Fruit fly (Drosophila melanogaster) whole organism, embryonic: ENCODE data around the gene Cyp12a4.
A peak's percentile ranks its signal among the peaks of the same experiment; 100 is the strongest.

Source experiments
- ATbp ChIP-seq: fragments of 200-800 bp; sonication (Bioruptor generic); optimal IDR thresholded peaks from 2 replicates; lab custom pipeline; 2017; ENCODE audit warnings: missing biosample characterization, mild to moderate bottlenecking, missing genetic modification characterization, missing genetic modification reagents
- Ada2b ChIP-seq: fragments of 200-800 bp; sonication (Bioruptor generic); IDR thresholded peaks from 2 replicates; pipeline ENCODE4 v1.3.6; 2022; ENCODE audit warnings: missing biosample characterization, missing genetic modification characterization
- Asciz ChIP-seq: fragments of 200-800 bp; sonication (Bioruptor generic); optimal IDR thresholded peaks from 2 replicates; lab custom pipeline; 2017; ENCODE audit warnings: missing biosample characterization, mild to moderate bottlenecking, missing genetic modification characterization, missing genetic modification reagents
- B-H1 ChIP-seq: fragments of 200-800 bp; sonication (Bioruptor generic); IDR thresholded peaks from 3 replicates; pipeline ENCODE4 v1.3.6; 2022; ENCODE audit warnings: missing biosample characterization, missing genetic modification characterization
- C15 ChIP-seq: fragments of 200-800 bp; sonication (Bioruptor generic); IDR thresholded peaks from 3 replicates; pipeline ENCODE4 v1.3.6; 2022; ENCODE audit warnings: missing biosample characterization, missing genetic modification characterization
- CG10267 ChIP-seq: fragments of 200-800 bp; sonication (Bioruptor generic); optimal IDR thresholded peaks from 2 replicates; lab custom pipeline; 2018; ENCODE audit warnings: missing biosample characterization, mild to moderate bottlenecking, missing genetic modification characterization, moderate library complexity
- CG10431 ChIP-seq: fragments of 200-800 bp; sonication (Bioruptor generic); optimal IDR thresholded peaks from 3 replicates; lab custom pipeline; 2018; ENCODE audit warnings: missing biosample characterization, mild to moderate bottlenecking, missing genetic modification characterization
- CG11247 ChIP-seq: fragments of 200-800 bp; sonication (Bioruptor generic); IDR thresholded peaks from 2 replicates; pipeline ENCODE4 v1.3.6; 2022; ENCODE audit warnings: missing biosample characterization, missing genetic modification characterization
- CG11696 ChIP-seq: fragments of 200-800 bp; sonication (Bioruptor generic); IDR thresholded peaks from 2 replicates; pipeline ENCODE4 v1.3.6; 2022; ENCODE audit warnings: missing biosample characterization, missing genetic modification characterization
- CG12104 ChIP-seq: fragments of 200-800 bp; sonication (Bioruptor generic); optimal IDR thresholded peaks from 3 replicates; lab custom pipeline; 2016; ENCODE audit warnings: missing biosample characterization, missing genetic modification characterization
- CG12219 ChIP-seq: fragments of 200-800 bp; sonication (Bioruptor generic); optimal IDR thresholded peaks from 3 replicates; lab custom pipeline; 2018; ENCODE audit warnings: missing biosample characterization, mild to moderate bottlenecking, missing genetic modification characterization
- CG13624 ChIP-seq: fragments of 200-800 bp; sonication (Bioruptor generic); optimal IDR thresholded peaks from 2 replicates; lab custom pipeline; 2016; ENCODE audit warnings: missing biosample characterization, missing genetic modification characterization
- CG13894 ChIP-seq: fragments of 200-800 bp; sonication (Bioruptor generic); optimal IDR thresholded peaks from 3 replicates; lab custom pipeline; 2018; ENCODE audit warnings: missing biosample characterization, mild to moderate bottlenecking, missing genetic modification characterization, moderate library complexity
- CG18011 ChIP-seq: fragments of 200-800 bp; sonication (Bioruptor generic); optimal IDR thresholded peaks from 2 replicates; lab custom pipeline; 2017; ENCODE audit warnings: missing biosample characterization, missing genetic modification characterization, mild to moderate bottlenecking, moderate library complexity, missing genotype
- CG18764 ChIP-seq: fragments of 200-800 bp; sonication (Bioruptor generic); optimal IDR thresholded peaks from 3 replicates; lab custom pipeline; 2016; ENCODE audit warnings: missing biosample characterization, missing genetic modification characterization
- CG31441 ChIP-seq: fragments of 200-800 bp; sonication (Bioruptor generic); IDR thresholded peaks from 2 replicates; pipeline ENCODE4 v1.3.6; 2022; ENCODE audit warnings: missing biosample characterization, missing genetic modification characterization
- CG3163 ChIP-seq: fragments of 200-800 bp; sonication (Bioruptor generic); optimal IDR thresholded peaks from 3 replicates; lab custom pipeline; 2016; ENCODE audit warnings: missing biosample characterization, missing genetic modification characterization
- CG34422 ChIP-seq: fragments of 200-800 bp; sonication (Bioruptor generic); IDR thresholded peaks from 3 replicates; pipeline ENCODE4 v1.3.6; 2022; ENCODE audit warnings: missing biosample characterization, missing genetic modification characterization
- CG3726 ChIP-seq: fragments of 200-800 bp; sonication (Bioruptor generic); IDR thresholded peaks from 3 replicates; pipeline ENCODE4, ENCODE4 v1.3.6; 2022; ENCODE audit warnings: missing biosample characterization, missing genetic modification characterization
- CG4404 ChIP-seq: fragments of 200-800 bp; sonication (Bioruptor generic); IDR thresholded peaks from 2 replicates; pipeline ENCODE4 v1.3.6; 2022; ENCODE audit warnings: missing biosample characterization, missing genetic modification characterization
- CG4707 ChIP-seq: fragments of 200-800 bp; sonication (Bioruptor generic); optimal IDR thresholded peaks from 2 replicates; lab custom pipeline; 2018; ENCODE audit warnings: missing biosample characterization, mild to moderate bottlenecking, missing genetic modification characterization, moderate library complexity
- CG6175 ChIP-seq: fragments of 200-800 bp; sonication (Bioruptor generic); IDR thresholded peaks from 3 replicates; pipeline ENCODE4 v1.3.6; 2022; ENCODE audit warnings: missing biosample characterization, missing genetic modification characterization
- CG7271 ChIP-seq: fragments of 200-800 bp; sonication (Bioruptor generic); optimal IDR thresholded peaks from 2 replicates; lab custom pipeline; 2018; ENCODE audit warnings: missing biosample characterization, mild to moderate bottlenecking, missing genetic modification characterization, moderate library complexity
- CG8089 ChIP-seq: fragments of 200-800 bp; sonication (Bioruptor generic); optimal IDR thresholded peaks from 3 replicates; lab custom pipeline; 2016; ENCODE audit warnings: missing biosample characterization, missing genetic modification characterization
- CG9817 ChIP-seq: fragments of 200-800 bp; sonication (Bioruptor generic); optimal IDR thresholded peaks from 2 replicates; lab custom pipeline; 2018; ENCODE audit warnings: missing biosample characterization, mild to moderate bottlenecking, missing genetic modification characterization, moderate library complexity
- CG9876 ChIP-seq: fragments of 200-800 bp; sonication (Bioruptor generic); optimal IDR thresholded peaks from 2 replicates; lab custom pipeline; 2016; ENCODE audit warnings: missing biosample characterization, missing genetic modification characterization
- Chrac-16 ChIP-seq: fragments of 200-800 bp; sonication (Bioruptor generic); optimal IDR thresholded peaks from 3 replicates; lab custom pipeline; 2016; ENCODE audit warnings: missing biosample characterization, missing genetic modification characterization
- CrebB ChIP-seq: fragments of 200-800 bp; sonication (Bioruptor generic); optimal IDR thresholded peaks from 3 replicates; lab custom pipeline; 2018; ENCODE audit warnings: missing biosample characterization, mild to moderate bottlenecking, missing genetic modification characterization
- Dek ChIP-seq: fragments of 200-800 bp; sonication (Bioruptor generic); optimal IDR thresholded peaks from 3 replicates; lab custom pipeline; 2019; ENCODE audit warnings: missing biosample characterization, mild to moderate bottlenecking, missing genetic modification characterization, moderate library complexity
- Gug ChIP-seq: fragments of 200-800 bp; sonication (Bioruptor generic); IDR thresholded peaks from 4 replicates; pipeline ENCODE4 v1.3.6; 2022; ENCODE audit warnings: missing biosample characterization, missing genetic modification characterization
- H15 ChIP-seq: fragments of 200-800 bp; sonication (Bioruptor generic); IDR thresholded peaks from 3 replicates; pipeline ENCODE4 v1.3.6; 2022; ENCODE audit warnings: missing biosample characterization, missing genetic modification characterization
- Hsf ChIP-seq: fragments of 200-800 bp; sonication (Bioruptor generic); optimal IDR thresholded peaks from 3 replicates; lab custom pipeline; 2016; ENCODE audit warnings: missing biosample characterization, missing genetic modification characterization
- Kr ChIP-seq: fragments of 200-800 bp; sonication (Bioruptor generic); optimal IDR thresholded peaks from 2 replicates; lab custom pipeline; 2017; ENCODE audit warnings: missing biosample characterization, mild to moderate bottlenecking, missing genetic modification characterization
- Neu2 ChIP-seq: fragments of 200-800 bp; sonication (Bioruptor generic); optimal IDR thresholded peaks from 3 replicates; lab custom pipeline; 2016; ENCODE audit warnings: missing biosample characterization, missing genetic modification characterization, borderline replicate concordance
- Ptx1 ChIP-seq: fragments of 200-800 bp; sonication (Bioruptor generic); IDR thresholded peaks from 2 replicates; pipeline ENCODE4 v1.3.6; 2022; ENCODE audit warnings: missing biosample characterization, missing genetic modification characterization
- Ravus ChIP-seq: fragments of 200-800 bp; sonication (Bioruptor generic); IDR thresholded peaks from 2 replicates; pipeline ENCODE4 v1.3.6; 2022; ENCODE audit warnings: missing biosample characterization, missing genetic modification characterization
- ab ChIP-seq: fragments of 200-800 bp; sonication (Bioruptor generic); optimal IDR thresholded peaks from 2 replicates; lab custom pipeline; 2016; ENCODE audit warnings: missing biosample characterization, missing genetic modification characterization
- ase ChIP-seq: fragments of 200-800 bp; sonication (Bioruptor generic); IDR thresholded peaks from 3 replicates; pipeline ENCODE4 v1.3.6; 2022; ENCODE audit warnings: missing biosample characterization, missing genetic modification characterization
- dmrt99B ChIP-seq: fragments of 200-800 bp; sonication (Bioruptor generic); optimal IDR thresholded peaks from 2 replicates; lab custom pipeline; 2018; ENCODE audit warnings: missing biosample characterization, mild to moderate bottlenecking, missing genetic modification characterization, moderate library complexity
- gfzf ChIP-seq: fragments of 200-800 bp; sonication (Bioruptor generic); optimal IDR thresholded peaks from 2 replicates; lab custom pipeline; 2016; ENCODE audit warnings: missing biosample characterization, mild to moderate bottlenecking, missing genetic modification characterization, moderate library complexity
- grn ChIP-seq: fragments of 200-800 bp; sonication (Bioruptor generic); optimal IDR thresholded peaks from 3 replicates; lab custom pipeline; 2017; ENCODE audit warnings: missing biosample characterization, missing genetic modification characterization
- gt ChIP-seq: fragments of 200-800 bp; sonication (Bioruptor generic); IDR thresholded peaks from 2 replicates; pipeline ENCODE4 v1.3.6; 2022; ENCODE audit warnings: missing biosample characterization, missing genetic modification characterization
- h ChIP-seq: fragments of >200 bp; optimal IDR thresholded peaks from 2 replicates; lab custom pipeline; 2017
- kay ChIP-seq: fragments of 200-800 bp; sonication (Bioruptor generic); optimal IDR thresholded peaks from 2 replicates; lab custom pipeline; 2016; ENCODE audit warnings: missing biosample characterization, missing genetic modification characterization
- knrl ChIP-seq: fragments of 200-800 bp; sonication (Bioruptor generic); IDR thresholded peaks from 3 replicates; pipeline ENCODE4 v1.3.6; 2022; ENCODE audit warnings: missing biosample characterization, missing genetic modification characterization; ENCODE audit not compliant: partially characterized antibody
- lmd ChIP-seq: fragments of 200-800 bp; sonication (Bioruptor generic); IDR thresholded peaks from 2 replicates; pipeline ENCODE4 v1.3.6; 2022; ENCODE audit warnings: missing biosample characterization, missing genetic modification characterization
- pum ChIP-seq: fragments of 200-800 bp; sonication (Bioruptor generic); optimal IDR thresholded peaks from 2 replicates; lab custom pipeline; 2016; ENCODE audit warnings: missing biosample characterization, missing genetic modification characterization
- sd ChIP-seq: fragments of 200-800 bp; sonication (Bioruptor generic); optimal IDR thresholded peaks from 3 replicates; lab custom pipeline; 2018; ENCODE audit warnings: missing biosample characterization, mild to moderate bottlenecking, missing genetic modification characterization, moderate library complexity
- sens ChIP-seq: fragments of 200-800 bp; sonication (Bioruptor generic); peaks from one replicate; lab custom pipeline; 2016; ENCODE audit warnings: missing biosample characterization, missing genetic modification characterization
- sna ChIP-seq: fragments of 200-800 bp; sonication (Bioruptor generic); IDR thresholded peaks from 2 replicates; pipeline ENCODE4 v1.3.6; 2022; ENCODE audit warnings: missing biosample characterization, missing genetic modification characterization; ENCODE audit not compliant: partially characterized antibody
- tgo ChIP-seq: fragments of 200-800 bp; sonication (Bioruptor generic); IDR thresholded peaks from 3 replicates; pipeline ENCODE4 v1.3.6; 2022; ENCODE audit warnings: missing biosample characterization, missing genetic modification characterization
- trem ChIP-seq: fragments of 200-800 bp; optimal IDR thresholded peaks from 3 replicates; lab custom pipeline; 2019; ENCODE audit warnings: missing biosample characterization, mild to moderate bottlenecking, missing genetic modification characterization, moderate library complexity
- zen2 ChIP-seq: fragments of 200-800 bp; sonication (Bioruptor generic); IDR thresholded peaks from 3 replicates; pipeline ENCODE4 v1.3.6; 2022; ENCODE audit warnings: missing biosample characterization, missing genetic modification characterization; ENCODE audit not compliant: partially characterized antibody

Gene Cyp12a4

dm6 chr3R:19094039-19094438 is 40.9 kb upstream of the Cyp12a4 start, which contains the start of gene cdi (continued):
- TF ChIP-seq CG4404: no peak
- TF ChIP-seq kay (GFP tag; lab: Kevin White, UChicago): no peak
- no peak for TF ChIP-seq h (lab: Kevin White, UChicago)
- peak; percentile 51; the same call in 2 of the 3 replicates for TF ChIP-seq zen2
- TF ChIP-seq CG9876: no peak
- TF ChIP-seq sd (tag; lab: Kevin White, UChicago): peak; percentile 10
- no peak for TF ChIP-seq CG3726 (GFP tag; lab: Robert Waterston, UW)
- no peak for TF ChIP-seq pum
- no peak for TF ChIP-seq Ravus (GFP tag; lab: Robert Waterston, UW)
- no peak for TF ChIP-seq Chrac-16
- no peak for TF ChIP-seq CG12219 (GFP tag; lab: Kevin White, UChicago)
- no peak for TF ChIP-seq ab (GFP tag; lab: Kevin White, UChicago)
- no peak for TF ChIP-seq CG7271 (tag; lab: Kevin White, UChicago)
- no peak; the same call in 1 of the 2 replicates for TF ChIP-seq CG11247 (GFP tag; lab: Robert Waterston, UW)
- TF ChIP-seq CG3163: peak; percentile 2
- TF ChIP-seq CG31441 (GFP tag; lab: Robert Waterston, UW): no peak; the same call in 1 of the 2 replicates
- TF ChIP-seq CG18011 (GFP tag; lab: Kevin White, UChicago): no peak
- TF ChIP-seq CG18764 (GFP tag; lab: Kevin White, UChicago): no peak
- peak; percentile 71 for TF ChIP-seq knrl (GFP tag; lab: Robert Waterston, UW)
- TF ChIP-seq lmd (GFP tag; lab: Robert Waterston, UW): no peak
- TF ChIP-seq gfzf (GFP tag; lab: Kevin White, UChicago): peak; percentile 75
- no peak for TF ChIP-seq Neu2
- no peak for TF ChIP-seq Asciz
- TF ChIP-seq ATbp: no peak
- TF ChIP-seq CG4707 (GFP tag; lab: Kevin White, UChicago): no peak
- TF ChIP-seq CG8089: no peak
- TF ChIP-seq Gug (GFP tag; lab: Robert Waterston, UW): no peak
- no peak for TF ChIP-seq dmrt99B (tag; lab: Kevin White, UChicago)
- TF ChIP-seq CG34422 (GFP tag; lab: Robert Waterston, UW): peak; percentile 41; the same call in 1 of the 3 replicates
- TF ChIP-seq Dek: peak; percentile 25
- TF ChIP-seq sens (GFP tag; lab: Kevin White, UChicago): no peak
- TF ChIP-seq CG12104 (GFP tag; lab: Kevin White, UChicago): no peak
- TF ChIP-seq CG10431 (GFP tag; lab: Kevin White, UChicago): peak; percentile 72
- no peak for TF ChIP-seq H15 (GFP tag; lab: Robert Waterston, UW)
- TF ChIP-seq ase (GFP tag; lab: Robert Waterston, UW): no peak
- peak; percentile 62 for TF ChIP-seq sna (GFP tag; lab: Robert Waterston, UW)
- TF ChIP-seq CG9817 (tag; lab: Kevin White, UChicago): no peak
- peak; percentile 24 for TF ChIP-seq trem
- TF ChIP-seq CG11696 (GFP tag; lab: Robert Waterston, UW): no peak
- TF ChIP-seq C15 (GFP tag; lab: Robert Waterston, UW): no peak
- no peak for TF ChIP-seq Ada2b
- TF ChIP-seq CG10267: no peak
- no peak for TF ChIP-seq Kr
- no peak for TF ChIP-seq grn
- TF ChIP-seq B-H1 (GFP tag; lab: Robert Waterston, UW): no peak
- peak; percentile 25 for TF ChIP-seq CrebB (tag; lab: Kevin White, UChicago)
- TF ChIP-seq Ptx1 (GFP tag; lab: Robert Waterston, UW): no peak
- peak; percentile 16 for TF ChIP-seq CG13624 (GFP tag; lab: Kevin White, UChicago)
- TF ChIP-seq CG6175 (GFP tag; lab: Robert Waterston, UW): no peak
- TF ChIP-seq tgo (GFP tag; lab: Robert Waterston, UW): peak; percentile 29; the same call in 1 of the 3 replicates
- no peak for TF ChIP-seq Hsf (GFP tag; lab: Kevin White, UChicago)
- TF ChIP-seq CG13894 (tag; lab: Kevin White, UChicago): peak; percentile 25
- no peak for TF ChIP-seq gt (GFP tag; lab: Robert Waterston, UW)
